Worm (Caenorhabditis elegans): ENCODE results near the gene R09H10.2.

The R09H10.2 gene

ce11 chrIV:10565282-10565681, 37.5 kb upstream of the R09H10.2 start:
- TF ChIP-seq ces-1 (GFP tag; optimal IDR thresholded peaks at IDR 0.05) (peak; percentile 67), ceh-83 (GFP tag; optimal IDR thresholded peaks at IDR 0.05) (no peak), nhr-28 (tag; optimal IDR thresholded peaks at IDR 0.05) (no peak)

- no peak for TF ChIP-seq flh-1 (GFP tag; optimal IDR thresholded peaks at IDR 0.05)
- TF ChIP-seq cnd-1 (tag; optimal IDR thresholded peaks at IDR 0.05), result no peak
- TF ChIP-seq ztf-11 (tag; optimal IDR thresholded peaks at IDR 0.05), result no peak
- no peak for TF ChIP-seq blmp-1 (tag; optimal IDR thresholded peaks at IDR 0.05)
- no peak for TF ChIP-seq sem-2 (GFP tag; optimal IDR thresholded peaks at IDR 0.05)
- no peak for TF ChIP-seq elt-3 (tag; optimal IDR thresholded peaks at IDR 0.05)
- TF ChIP-seq nhr-2 (tag; optimal IDR thresholded peaks at IDR 0.05), result no peak
- TF ChIP-seq zip-8 (tag; optimal IDR thresholded peaks at IDR 0.05), result no peak
- TF ChIP-seq unc-62 (GFP tag; optimal IDR thresholded peaks at IDR 0.05), result no peak
- TF ChIP-seq tbx-8 (GFP tag; optimal IDR thresholded peaks at IDR 0.05), result no peak
- TF ChIP-seq snpc-4 (tag; optimal IDR thresholded peaks at IDR 0.05), result no peak
- no peak for TF ChIP-seq sptf-1 (tag; optimal IDR thresholded peaks at IDR 0.05)
- TF ChIP-seq mls-2 (tag; optimal IDR thresholded peaks at IDR 0.05), result no peak
- no peak for TF ChIP-seq nhr-237 (tag; optimal IDR thresholded peaks at IDR 0.05)
- TF ChIP-seq lin-32 (GFP tag; optimal IDR thresholded peaks at IDR 0.05), result no peak
- TF ChIP-seq hlh-1 (tag; optimal IDR thresholded peaks at IDR 0.05), result no peak
- TF ChIP-seq ceh-83 (GFP tag; optimal IDR thresholded peaks at IDR 0.05), result no peak
- no peak for TF ChIP-seq unc-120 (tag; optimal IDR thresholded peaks at IDR 0.05; ENCODE audit: poor library complexity, severe bottlenecking)
- TF ChIP-seq bed-3 (GFP tag; optimal IDR thresholded peaks at IDR 0.05), result no peak
These were observed 34.9 kb upstream of the R09H10.2 start for ce11 chrIV:10567822-10568221.

ce11 chrIV:10570065-10570464, 32.7 kb upstream of the R09H10.2 start:
- TF ChIP-seq blmp-1 (tag; optimal IDR thresholded peaks at IDR 0.05) (peak; percentile 4), zip-8 (tag; optimal IDR thresholded peaks at IDR 0.05) (peak; percentile 37), elt-3 (tag; optimal IDR thresholded peaks at IDR 0.05) (peak; percentile 41), M03D4.4 (tag; optimal IDR thresholded peaks at IDR 0.05) (no peak)

ce11 chrIV:10571020-10571419, 31.7 kb upstream of the R09H10.2 start:
- TF ChIP-seq ces-1 (GFP tag; optimal IDR thresholded peaks at IDR 0.05) (peak; percentile 94), snpc-4 (tag; optimal IDR thresholded peaks at IDR 0.05) (no peak)

ce11 chrIV:10573471-10573870, 29.3 kb upstream of the R09H10.2 start:
- no peak for TF ChIP-seq unc-62 (GFP tag; optimal IDR thresholded peaks at IDR 0.05)
- peak; percentile 72 for TF ChIP-seq ces-1 (GFP tag; optimal IDR thresholded peaks at IDR 0.05)
- no peak for TF ChIP-seq mls-2 (tag; optimal IDR thresholded peaks at IDR 0.05)

ce11 chrIV:10574471-10574870, 28.3 kb upstream of the R09H10.2 start:
- peak; percentile 35 for TF ChIP-seq ces-1 (GFP tag; optimal IDR thresholded peaks at IDR 0.05)
- no peak for TF ChIP-seq sptf-1 (tag; optimal IDR thresholded peaks at IDR 0.05)

ce11 chrIV:10576050-10576449, 26.7 kb upstream of the R09H10.2 start, which contains the start of gene efn-2:
efn-2 (plus strand) TSS chrIV:10576350.
- no peak for TF ChIP-seq M03D4.4 (tag; optimal IDR thresholded peaks at IDR 0.05)
- TF ChIP-seq bed-3 (GFP tag; optimal IDR thresholded peaks at IDR 0.05), result no peak
- no peak for TF ChIP-seq unc-39 (tag; optimal IDR thresholded peaks at IDR 0.05)
- TF ChIP-seq elt-3 (tag; optimal IDR thresholded peaks at IDR 0.05), result no peak
- TF ChIP-seq lsy-2 (tag; optimal IDR thresholded peaks at IDR 0.05), result no peak
- no peak for TF ChIP-seq unc-120 (tag; optimal IDR thresholded peaks at IDR 0.05; ENCODE audit: poor library complexity, severe bottlenecking)
- no peak for TF ChIP-seq ham-2 (GFP tag; optimal IDR thresholded peaks at IDR 0.05)
- no peak for TF ChIP-seq ztf-11 (tag; optimal IDR thresholded peaks at IDR 0.05)
- TF ChIP-seq lin-13 (tag; optimal IDR thresholded peaks at IDR 0.05), result no peak
- no peak for TF ChIP-seq zip-8 (tag; optimal IDR thresholded peaks at IDR 0.05)
- TF ChIP-seq ceh-83 (GFP tag; optimal IDR thresholded peaks at IDR 0.05), result no peak
- TF ChIP-seq elt-1 (tag; optimal IDR thresholded peaks at IDR 0.05; ENCODE audit: borderline replicate concordance, insufficient read depth), result no peak
- no peak for TF ChIP-seq drap-1 (GFP tag; optimal IDR thresholded peaks at IDR 0.05)
- TF ChIP-seq mls-2 (tag; optimal IDR thresholded peaks at IDR 0.05), result no peak
- TF ChIP-seq lin-32 (GFP tag; optimal IDR thresholded peaks at IDR 0.05), result no peak
- no peak for TF ChIP-seq ceh-43 (GFP tag; optimal IDR thresholded peaks at IDR 0.05)
- TF ChIP-seq cnd-1 (tag; optimal IDR thresholded peaks at IDR 0.05), result no peak
- TF ChIP-seq ceh-39 (tag; optimal IDR thresholded peaks at IDR 0.05), result no peak
